Worm (Caenorhabditis elegans): ENCODE results near the gene D2007.1.

Gene D2007.1

DNA sequence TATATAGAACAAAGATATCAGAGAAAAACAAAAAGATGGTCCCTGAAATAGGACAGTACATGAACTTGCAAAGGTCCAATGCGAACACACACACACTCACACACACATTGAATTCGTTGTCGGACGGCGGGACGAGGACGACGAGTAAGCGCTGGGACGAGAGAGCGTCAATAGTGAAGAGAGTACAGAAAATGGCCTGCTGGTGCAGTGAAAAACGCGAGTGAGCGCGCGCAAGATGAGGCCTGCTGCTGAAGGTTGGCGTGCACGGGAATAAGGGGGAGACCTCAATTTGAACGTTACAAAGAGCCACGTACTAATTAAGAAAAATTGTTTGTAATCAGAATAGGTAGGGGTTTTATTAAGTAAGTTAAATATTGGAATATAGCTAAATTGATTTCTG is 28.3 kb upstream of the D2007.1 start:
- TF ChIP-seq nhr-80 (tag; optimal IDR thresholded peaks at IDR 0.05) (peak; percentile 49), him-1 (tag; optimal IDR thresholded peaks at IDR 0.05) (peak; percentile 37), zfh-2 (GFP tag; conservative IDR thresholded peaks at IDR 0.05) (peak; percentile 77), attf-5 (GFP tag; optimal IDR thresholded peaks at IDR 0.05) (peak; percentile 25), rec-8 (tag; optimal IDR thresholded peaks at IDR 0.05) (no peak), ztf-6 (GFP tag; IDR thresholded peaks at IDR 0.05) (no peak), fkh-3 (tag; optimal IDR thresholded peaks at IDR 0.05) (no peak), pha-4 (tag; optimal IDR thresholded peaks at IDR 0.05) (no peak), ceh-79 (tag; optimal IDR thresholded peaks at IDR 0.05) (no peak), hmg-1.2 (GFP tag; IDR thresholded peaks at IDR 0.05) (peak; percentile 68; the same call in 1 of the 2 replicates), F57C9.4 (tag; optimal IDR thresholded peaks at IDR 0.05) (no peak), ceh-27 (GFP tag; optimal IDR thresholded peaks at IDR 0.05) (no peak), lin-35 (GFP tag; optimal IDR thresholded peaks at IDR 0.05) (no peak), K11D2.4 (GFP tag; IDR thresholded peaks at IDR 0.05) (0 out of 2 replicates have a peak, but pooled peaks have one; percentile 24), lin-40 (tag; optimal IDR thresholded peaks at IDR 0.05) (no peak), cebp-1 (GFP tag; IDR thresholded peaks at IDR 0.05) (no peak), cebp-1 (tag; optimal IDR thresholded peaks at IDR 0.05) (peak; percentile 18), hmg-20 (GFP tag; IDR thresholded peaks at IDR 0.05) (no peak)

DNA sequence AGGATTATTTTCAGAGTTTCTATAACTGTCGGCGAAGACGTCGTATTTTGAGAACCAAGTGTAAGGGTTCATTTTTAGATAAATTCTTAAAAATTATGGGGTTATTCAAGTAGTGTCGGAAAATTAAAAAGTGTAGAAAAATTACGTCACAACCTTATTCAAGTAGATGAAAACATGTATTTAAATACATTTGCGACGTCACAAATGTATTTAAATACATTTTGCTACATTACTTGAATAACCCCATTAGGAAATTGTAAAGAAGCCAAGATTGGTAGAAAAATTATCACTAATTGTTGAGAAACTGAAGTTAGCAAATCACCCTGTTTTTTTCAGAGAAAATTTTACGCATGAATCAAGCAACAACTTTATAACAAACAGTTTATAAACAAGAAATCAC is 26.1 kb upstream of the D2007.1 start:
- TF ChIP-seq hsf-1 (GFP tag; IDR thresholded peaks at IDR 0.05) (peak; percentile 74), bed-1 (GFP tag; IDR thresholded peaks at IDR 0.05) (no peak), him-1 (tag; optimal IDR thresholded peaks at IDR 0.05) (peak; percentile 67), attf-6 (GFP tag; IDR thresholded peaks at IDR 0.05) (peak; percentile 62; the same call in 1 of the 2 replicates), C17E4.6 (GFP tag; IDR thresholded peaks at IDR 0.05) (peak; percentile 31; the same call in 1 of the 2 replicates), D2030.7 (GFP tag; IDR thresholded peaks at IDR 0.05) (peak; percentile 34; the same call in 1 of the 2 replicates), snpc-4 (GFP tag; optimal IDR thresholded peaks at IDR 0.05) (no peak), snpc-4 (tag; optimal IDR thresholded peaks at IDR 0.05) (peak in 2 of 4 experiments; percentile 8 to 29), nfyb-1 (GFP tag; IDR thresholded peaks at IDR 0.05) (peak; percentile 50; the same call in 1 of the 2 replicates), F33H1.4 (GFP tag; IDR thresholded peaks at IDR 0.05) (peak; percentile 57), Y53G8AR.9 (GFP tag; conservative IDR thresholded peaks at IDR 0.05) (no peak; the same call in 1 of the 2 replicates), repo-1 (tag; optimal IDR thresholded peaks at IDR 0.05) (no peak), madf-10 (tag; optimal IDR thresholded peaks at IDR 0.05) (no peak), lin-26 (GFP tag; IDR thresholded peaks at IDR 0.05) (peak; percentile 58; the same call in 1 of the 2 replicates), tbp1 (GFP tag; optimal IDR thresholded peaks at IDR 0.05) (peak; percentile 32), B0336.3 (GFP tag; IDR thresholded peaks at IDR 0.05) (peak; percentile 64; the same call in 1 of the 2 replicates), madf-6 (GFP tag; IDR thresholded peaks at IDR 0.05) (peak; percentile 73), snpc-3.4 (tag; optimal IDR thresholded peaks at IDR 0.05) (peak; percentile 4), Y67H2A.10 (GFP tag; conservative IDR thresholded peaks at IDR 0.05) (no peak), hmg-1.2 (GFP tag; IDR thresholded peaks at IDR 0.05) (no peak; the same call in 1 of the 2 replicates), tlf-1 (GFP tag; optimal IDR thresholded peaks at IDR 0.05) (peak; percentile 39), hrde-1 (tag; optimal IDR thresholded peaks at IDR 0.05; ENCODE audit: borderline replicate concordance) (peak; percentile 83), rec-8 (tag; optimal IDR thresholded peaks at IDR 0.05) (peak in 1 of 2 experiments; percentile 5), F39B2.1 (GFP tag; IDR thresholded peaks at IDR 0.05) (peak; percentile 78; the same call in 1 of the 2 replicates), madf-3 (GFP tag; IDR thresholded peaks at IDR 0.05) (peak; percentile 74; the same call in 1 of the 2 replicates), rpc-1 (optimal IDR thresholded peaks at IDR 0.05) (no peak), rpc-1 (tag; optimal IDR thresholded peaks at IDR 0.05) (no peak), lin-54 (GFP tag; optimal IDR thresholded peaks at IDR 0.05) (peak; percentile 37), F22D6.2 (tag; optimal IDR thresholded peaks at IDR 0.05) (no peak), Y95B8A.8 (GFP tag; IDR thresholded peaks at IDR 0.05) (no peak), ceh-58 (GFP tag; IDR thresholded peaks at IDR 0.05) (0 out of 2 replicates have a peak, but pooled peaks have one; percentile 67), F49E8.2 (tag; optimal IDR thresholded peaks at IDR 0.05; ENCODE audit: insufficient read depth) (peak; percentile 67), F10E7.11 (tag; optimal IDR thresholded peaks at IDR 0.05) (no peak)
